Worm (Caenorhabditis elegans) whole organism, late embryonic: ENCODE results near the gene pph-5.

Experiments used
- C38D4.7 ChIP-seq: fragments of 200-800 bp; sonication (Bioruptor generic); optimal IDR thresholded peaks from 2 replicates; lab custom pipeline; 2018; ENCODE audit warnings: mild to moderate bottlenecking, missing genetic modification characterization, moderate library complexity, missing compliant biosample characterization
- F13H6.1 ChIP-seq: sonication (generic microtip); optimal IDR thresholded peaks from 2 replicates; lab custom pipeline; 2016; ENCODE audit warnings: missing genetic modification characterization, missing compliant biosample characterization
- K02D7.2 ChIP-seq: sonication (generic microtip); optimal IDR thresholded peaks from 2 replicates; lab custom pipeline; 2017; ENCODE audit warnings: mild to moderate bottlenecking, missing genetic modification characterization, missing compliant biosample characterization
- T23F11.4 ChIP-seq: fragments of 200-800 bp; sonication (Bioruptor generic); optimal IDR thresholded peaks from 2 replicates; lab custom pipeline; 2018; ENCODE audit warnings: mild to moderate bottlenecking, missing genetic modification characterization, missing compliant biosample characterization
- Y22D7AL.16 ChIP-seq: sonication (generic microtip); optimal IDR thresholded peaks from 2 replicates; lab custom pipeline; 2016; ENCODE audit warnings: missing genetic modification characterization, missing compliant biosample characterization
- ahr-1 ChIP-seq: sonication (generic microtip); optimal IDR thresholded peaks from 2 replicates; lab custom pipeline; 2016; ENCODE audit warnings: missing genetic modification characterization, missing compliant biosample characterization
- ama-1 ChIP-seq: fragments of 150-350 bp; optimal IDR thresholded peaks from 2 replicates; lab custom pipeline; 2014
- ceh-19 ChIP-seq: fragments of 200-800 bp; sonication (Bioruptor generic); optimal IDR thresholded peaks from 2 replicates; lab custom pipeline; 2018; ENCODE audit warnings: mild to moderate bottlenecking, missing genetic modification characterization, missing compliant biosample characterization
- ceh-31 ChIP-seq: sonication (generic microtip); optimal IDR thresholded peaks from 2 replicates; lab custom pipeline; 2016; ENCODE audit warnings: missing genetic modification characterization, missing compliant biosample characterization
- ceh-45 ChIP-seq: fragments of 200-800 bp; sonication (Bioruptor generic); IDR thresholded peaks from 2 replicates; pipeline ENCODE4 v1.3.6; 2022; ENCODE audit warnings: missing genetic modification reagents, missing genetic modification characterization, missing compliant biosample characterization
- ceh-48 ChIP-seq: sonication (generic microtip); optimal IDR thresholded peaks from 2 replicates; lab custom pipeline; 2016; ENCODE audit warnings: missing genetic modification characterization, inconsistent platforms, missing compliant biosample characterization
- elt-2 ChIP-seq: sonication (generic microtip); optimal IDR thresholded peaks from 2 replicates; lab custom pipeline; 2016; ENCODE audit warnings: missing genetic modification reagents, missing genetic modification characterization, missing compliant biosample characterization
- fax-1 ChIP-seq: sonication (generic microtip); optimal IDR thresholded peaks from 2 replicates; lab custom pipeline; 2016; ENCODE audit warnings: missing genotype, missing genetic modification characterization, missing compliant biosample characterization
- fkh-10 ChIP-seq: fragments of 150-350 bp; optimal IDR thresholded peaks from 2 replicates; lab custom pipeline; 2014; ENCODE audit warnings: missing biosample characterization, missing genetic modification reagents, missing genetic modification characterization
- hlh-13 ChIP-seq: fragments of 200-800 bp; sonication (Bioruptor generic); optimal IDR thresholded peaks from 2 replicates; lab custom pipeline; 2018; ENCODE audit warnings: mild to moderate bottlenecking, missing genetic modification characterization, missing compliant biosample characterization
- hlh-15 ChIP-seq: sonication (generic microtip); optimal IDR thresholded peaks from 2 replicates; lab custom pipeline; 2016; ENCODE audit warnings: missing genetic modification characterization, missing compliant biosample characterization
- hlh-30 ChIP-seq: sonication (generic microtip); optimal IDR thresholded peaks from 2 replicates; lab custom pipeline; 2017; ENCODE audit warnings: antibody characterized with exemption, missing genetic modification characterization, missing compliant biosample characterization; ENCODE audit not compliant: insufficient read depth
- hlh-6 ChIP-seq: sonication (generic microtip); optimal IDR thresholded peaks from 2 replicates; lab custom pipeline; 2016; ENCODE audit warnings: missing genotype, missing genetic modification characterization, missing compliant biosample characterization
- lim-6 ChIP-seq: sonication (generic microtip); optimal IDR thresholded peaks from 2 replicates; lab custom pipeline; 2016; ENCODE audit warnings: missing genetic modification characterization, missing compliant biosample characterization
- lin-11 ChIP-seq: fragments of 200-800 bp; sonication (Bioruptor generic); optimal IDR thresholded peaks from 2 replicates; lab custom pipeline; 2018; ENCODE audit warnings: mild to moderate bottlenecking, missing genetic modification characterization, missing compliant biosample characterization
- madf-2 ChIP-seq: sonication (generic microtip); optimal IDR thresholded peaks from 2 replicates; lab custom pipeline; 2017; ENCODE audit warnings: missing genetic modification characterization, missing compliant biosample characterization
- mec-3 ChIP-seq: sonication (generic microtip); optimal IDR thresholded peaks from 2 replicates; lab custom pipeline; 2016; ENCODE audit warnings: borderline replicate concordance, missing genetic modification characterization, missing compliant biosample characterization
- nfya-1 ChIP-seq: sonication (generic microtip); optimal IDR thresholded peaks from 2 replicates; lab custom pipeline; 2017; ENCODE audit warnings: missing genetic modification characterization, mild to moderate bottlenecking, missing compliant biosample characterization, antibody characterized with exemption, moderate library complexity
- nhr-232 ChIP-seq: sonication (generic microtip); optimal IDR thresholded peaks from 2 replicates; lab custom pipeline; 2016; ENCODE audit warnings: missing genetic modification characterization, missing compliant biosample characterization
- pax-1 ChIP-seq: fragments of 150-350 bp; optimal IDR thresholded peaks from 2 replicates; lab custom pipeline; 2014; ENCODE audit warnings: missing biosample characterization, missing genetic modification characterization
- pha-2 ChIP-seq: sonication (generic microtip); optimal IDR thresholded peaks from 2 replicates; lab custom pipeline; 2017; ENCODE audit warnings: mild to moderate bottlenecking, missing genetic modification characterization, missing compliant biosample characterization
- pqm-1 ChIP-seq: sonication (generic microtip); optimal IDR thresholded peaks from 2 replicates; lab custom pipeline; 2016; ENCODE audit warnings: missing genetic modification characterization, missing compliant biosample characterization
- pros-1 ChIP-seq: fragments of 150-350 bp; optimal IDR thresholded peaks from 2 replicates; lab custom pipeline; 2014; ENCODE audit warnings: missing biosample characterization, missing genetic modification reagents, missing genetic modification characterization
- rnt-1 ChIP-seq: sonication (generic microtip); optimal IDR thresholded peaks from 2 replicates; lab custom pipeline; 2016; ENCODE audit warnings: missing genetic modification characterization, missing compliant biosample characterization
- sox-4 ChIP-seq: sonication (generic microtip); optimal IDR thresholded peaks from 2 replicates; lab custom pipeline; 2017; ENCODE audit warnings: mild to moderate bottlenecking, missing genetic modification characterization, inconsistent platforms, missing compliant biosample characterization
- tbx-2 ChIP-seq: sonication (generic microtip); optimal IDR thresholded peaks from 2 replicates; lab custom pipeline; 2016; ENCODE audit warnings: missing genetic modification characterization, missing compliant biosample characterization
- tbx-7 ChIP-seq: sonication (generic microtip); optimal IDR thresholded peaks from 2 replicates; lab custom pipeline; 2016; ENCODE audit warnings: missing genotype, missing genetic modification characterization, missing compliant biosample characterization
- unc-3 ChIP-seq, 2 experiments: fragments of 200-800 bp in 1 of 2; sonication (Bioruptor generic) in 1 of 2; sonication (generic microtip) in 1 of 2; conservative IDR thresholded peaks in 1 of 2; optimal IDR thresholded peaks in 1 of 2; 2 replicates each; pipeline versions ENCODE4 v1.3.6 to Lab custom; 2016 to 2022; ENCODE audit warnings: missing compliant biosample characterization in 2 of 2, missing genetic modification characterization in 2 of 2, missing genetic modification reagents in 1 of 2
- unc-42 ChIP-seq: sonication (generic microtip); optimal IDR thresholded peaks from 2 replicates; lab custom pipeline; 2016; ENCODE audit warnings: missing genotype, missing genetic modification characterization, missing compliant biosample characterization
- unc-86 ChIP-seq: sonication (generic microtip); optimal IDR thresholded peaks from 2 replicates; lab custom pipeline; 2016; ENCODE audit warnings: missing genetic modification characterization, missing compliant biosample characterization
- ztf-16 ChIP-seq: sonication (generic microtip); optimal IDR thresholded peaks from 2 replicates; lab custom pipeline; 2017; ENCODE audit warnings: missing genetic modification characterization, missing compliant biosample characterization

Gene pph-5

DNA sequence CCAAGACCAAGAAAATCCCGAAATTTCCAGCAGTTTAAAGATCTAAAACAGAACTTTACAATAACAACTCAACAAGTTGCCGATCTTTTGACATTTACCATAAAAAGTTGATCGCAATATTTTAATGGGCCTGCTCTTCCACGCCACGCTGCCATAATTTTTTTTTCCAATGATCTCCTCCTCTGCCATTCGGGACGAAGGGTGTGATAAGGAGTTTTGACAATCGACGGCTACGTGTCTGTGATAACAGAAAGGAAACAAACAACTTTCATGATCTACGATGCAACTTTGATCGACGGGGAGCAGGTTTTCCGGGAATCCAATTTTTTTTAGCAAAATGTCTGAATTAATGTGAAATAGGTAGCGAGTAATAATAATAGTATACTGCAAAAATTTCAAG lies 16.6 kb downstream of the pph-5 start:
- TF ChIP-seq ztf-16 (tag; lab: Kevin White, UChicago) (no peak), unc-3 (GFP tag; conservative IDR thresholded peaks at IDR 0.05; lab: Robert Waterston, UW) (no peak), unc-3 (tag; optimal IDR thresholded peaks at IDR 0.05; lab: Kevin White, UChicago) (no peak), pqm-1 (tag; lab: Kevin White, UChicago) (no peak), elt-2 (tag; lab: Kevin White, UChicago) (peak; percentile 65), hlh-13 (GFP tag; lab: Kevin White, UChicago) (no peak), pros-1 (no peak)

DNA sequence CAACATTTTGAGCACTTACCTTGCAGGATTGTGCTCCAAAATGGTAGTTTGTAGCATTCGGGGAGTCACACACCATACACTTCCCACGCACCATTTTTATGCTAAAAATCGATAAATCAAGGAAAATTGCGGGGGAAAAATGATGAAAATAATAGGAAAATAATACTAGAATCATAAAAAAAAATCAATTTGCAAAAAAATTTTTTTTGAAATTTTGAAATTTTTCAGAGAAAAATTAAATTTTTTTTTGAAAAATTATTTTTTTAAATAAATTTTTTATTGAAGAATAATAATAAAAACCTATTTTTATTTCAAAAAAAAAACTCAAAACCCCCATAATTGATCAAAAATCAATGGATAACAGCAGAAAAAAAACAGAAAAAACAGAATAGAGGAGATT lies 21.4 kb downstream of the pph-5 start, which contains the start of gene nhr-79:
Gene nhr-79, minus strand, starts transcription at position 101 of the 400 bp plus-strand sequence.
- TF ChIP-seq lin-11 (no peak), lim-6 (tag; lab: Kevin White, UChicago) (no peak), ama-1 (lab: Kevin White, UChicago) (no peak), ztf-16 (tag; lab: Kevin White, UChicago) (no peak), F13H6.1 (no peak), mec-3 (tag; lab: Kevin White, UChicago) (no peak), nfya-1 (tag; lab: Kevin White, UChicago) (no peak), rnt-1 (no peak), K02D7.2 (tag; lab: Kevin White, UChicago) (no peak), tbx-7 (no peak), hlh-30 (tag; lab: Kevin White, UChicago) (no peak), fkh-10 (GFP tag; lab: Kevin White, UChicago) (no peak), C38D4.7 (GFP tag; lab: Kevin White, UChicago) (no peak), ceh-31 (no peak), Y22D7AL.16 (tag; lab: Kevin White, UChicago) (no peak), pros-1 (no peak), madf-2 (tag; lab: Kevin White, UChicago) (no peak)

DNA sequence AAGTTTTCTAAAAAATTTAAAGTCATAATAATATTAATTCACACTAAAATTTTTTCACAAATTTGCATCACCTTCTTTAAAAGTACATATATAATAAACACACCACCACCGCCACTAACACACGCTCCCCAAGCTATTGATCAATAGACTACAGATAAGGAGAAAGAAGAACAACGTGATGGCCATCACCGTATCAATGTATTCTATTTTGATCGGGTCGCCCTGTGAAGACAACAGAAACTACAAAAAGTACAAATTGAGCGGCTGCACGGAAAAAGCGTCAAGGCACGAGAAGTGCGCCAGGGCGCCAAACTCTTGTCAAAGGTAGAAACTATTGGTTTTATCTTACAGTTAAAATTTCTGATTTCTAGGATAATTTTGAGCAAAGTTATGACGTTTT lies 22.0 kb downstream of the pph-5 start:
- TF ChIP-seq pha-2 (no peak), ahr-1 (tag; lab: Kevin White, UChicago) (no peak), fax-1 (tag; lab: Kevin White, UChicago) (no peak), nhr-232 (tag; lab: Kevin White, UChicago) (no peak), lim-6 (tag; lab: Kevin White, UChicago) (no peak), elt-2 (tag; lab: Kevin White, UChicago) (peak; percentile 40)

DNA sequence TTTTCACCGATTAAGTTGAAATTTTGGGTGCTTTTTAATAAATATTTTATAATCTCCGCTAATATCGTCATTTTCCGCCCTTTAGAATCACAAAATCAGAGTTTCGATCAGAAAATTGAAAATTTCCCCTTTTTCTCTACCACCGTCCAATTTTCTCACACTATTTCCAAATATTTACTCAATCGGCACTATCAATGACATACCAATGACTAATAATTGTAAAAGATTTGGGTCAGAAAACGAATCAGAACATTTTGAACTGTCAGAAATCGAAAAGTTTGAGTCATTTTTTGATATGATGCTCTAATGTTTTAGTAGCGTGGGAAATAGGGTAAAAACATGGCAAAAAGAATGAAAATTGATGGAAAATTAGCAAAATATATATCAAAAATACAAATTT lies 26.8 kb downstream of the pph-5 start, which contains the start of gene srr-2:
Gene srr-2, minus strand, starts transcription at position 73 of the 400 bp plus-strand sequence.
- TF ChIP-seq hlh-15 (tag; lab: Kevin White, UChicago) (no peak), nfya-1 (tag; lab: Kevin White, UChicago) (no peak), ceh-45 (GFP tag; lab: Robert Waterston, UW) (no peak), ceh-48 (tag; lab: Kevin White, UChicago) (no peak), lim-6 (tag; lab: Kevin White, UChicago) (no peak), T23F11.4 (GFP tag; lab: Kevin White, UChicago) (no peak), mec-3 (tag; lab: Kevin White, UChicago) (no peak), pax-1 (no peak), nhr-232 (tag; lab: Kevin White, UChicago) (no peak), rnt-1 (no peak), unc-86 (no peak), unc-42 (tag; lab: Kevin White, UChicago) (no peak), lin-11 (no peak), sox-4 (tag; lab: Kevin White, UChicago) (no peak), hlh-6 (tag; lab: Kevin White, UChicago) (no peak), ceh-19 (GFP tag; lab: Kevin White, UChicago) (no peak), tbx-2 (tag; lab: Kevin White, UChicago) (no peak)
